Worm (Caenorhabditis elegans): Measurements from ENCODE around the gene Y105C5B.20.

Y105C5B.20 gene

DNA sequence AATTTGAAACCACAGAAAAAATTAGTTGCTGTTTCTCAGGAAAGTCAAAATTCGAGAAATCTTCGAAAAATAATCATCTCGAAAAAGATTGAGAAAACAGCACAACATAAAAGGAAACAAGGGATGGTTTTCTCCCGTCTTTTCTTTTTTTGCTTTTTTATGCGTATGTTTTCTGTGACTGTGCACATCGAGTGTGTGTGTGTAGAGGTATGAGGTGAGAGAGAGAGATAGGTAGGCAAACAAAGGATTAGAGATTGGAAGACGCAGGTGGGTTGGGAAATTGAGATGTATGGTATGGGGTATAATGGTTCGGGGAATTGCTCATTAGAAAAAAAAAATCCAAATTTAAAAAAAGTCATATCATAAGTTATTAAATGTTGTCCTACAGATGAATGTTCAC, 28.0 kb upstream of the Y105C5B.20 start:
- TF ChIP-seq nhr-2 (tag; optimal IDR thresholded peaks at IDR 0.05) (peak; percentile 35), elt-3 (tag; optimal IDR thresholded peaks at IDR 0.05) (no peak)

- TF ChIP-seq drap-1 (GFP tag; optimal IDR thresholded peaks at IDR 0.05) (no peak), unc-62 (GFP tag; optimal IDR thresholded peaks at IDR 0.05) (no peak)
Observed at ce11 chrIV:16015729-16016128, 21.3 kb upstream of the Y105C5B.20 start.

DNA sequence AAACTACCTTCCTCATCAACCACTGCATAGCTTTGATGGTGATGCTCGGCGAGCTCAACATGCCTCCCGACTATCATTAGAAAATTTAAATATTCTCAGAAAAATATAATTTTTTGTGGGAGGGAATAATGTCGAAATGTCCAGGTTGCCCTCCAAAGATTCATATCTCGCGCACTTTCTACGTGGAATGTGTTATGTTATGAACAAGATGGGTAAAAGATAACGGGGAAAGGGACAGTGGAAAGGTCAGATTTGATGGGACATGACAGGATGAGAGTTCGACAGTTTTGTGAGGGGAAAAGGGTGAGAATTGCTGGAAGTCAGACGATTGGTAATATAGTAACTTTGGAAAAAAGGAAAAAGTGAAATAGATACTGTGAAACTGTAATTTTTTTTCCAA, 11.9 kb upstream of the Y105C5B.20 start:
- TF ChIP-seq ztf-11 (tag; optimal IDR thresholded peaks at IDR 0.05) (no peak), M03D4.4 (tag; optimal IDR thresholded peaks at IDR 0.05) (no peak), elt-1 (tag; optimal IDR thresholded peaks at IDR 0.05; ENCODE audit: borderline replicate concordance, insufficient read depth) (peak; percentile 55), sem-2 (GFP tag; optimal IDR thresholded peaks at IDR 0.05) (no peak), snpc-4 (tag; optimal IDR thresholded peaks at IDR 0.05) (no peak), bed-3 (GFP tag; optimal IDR thresholded peaks at IDR 0.05) (no peak), nhr-2 (tag; optimal IDR thresholded peaks at IDR 0.05) (peak; percentile 84), unc-39 (tag; optimal IDR thresholded peaks at IDR 0.05) (no peak), unc-62 (GFP tag; optimal IDR thresholded peaks at IDR 0.05) (peak; percentile 49)

DNA sequence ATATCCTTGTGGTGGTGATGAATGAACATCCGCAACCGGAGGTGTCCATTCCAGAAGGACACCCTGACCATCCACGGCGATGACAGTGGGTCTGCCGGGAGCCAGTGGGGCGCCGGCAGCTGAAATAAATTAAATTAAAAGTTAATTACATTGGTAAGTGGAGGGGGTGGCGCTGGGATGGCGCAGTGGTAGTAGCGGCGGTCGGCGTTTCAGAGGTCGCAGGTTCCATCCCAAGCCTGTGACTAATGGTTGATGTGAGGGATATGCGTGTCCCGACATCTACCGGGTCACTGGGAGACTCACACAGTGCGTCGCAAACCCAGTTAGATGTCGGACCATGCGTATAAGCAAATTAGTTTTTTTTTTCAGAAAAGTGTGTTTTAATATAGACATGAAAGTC, 11.1 kb upstream of the Y105C5B.20 start:
- TF ChIP-seq cnd-1 (tag; optimal IDR thresholded peaks at IDR 0.05), result no peak
- no peak for TF ChIP-seq nhr-12 (tag; optimal IDR thresholded peaks at IDR 0.05)
- TF ChIP-seq sptf-1 (tag; optimal IDR thresholded peaks at IDR 0.05), result peak; percentile 11

DNA sequence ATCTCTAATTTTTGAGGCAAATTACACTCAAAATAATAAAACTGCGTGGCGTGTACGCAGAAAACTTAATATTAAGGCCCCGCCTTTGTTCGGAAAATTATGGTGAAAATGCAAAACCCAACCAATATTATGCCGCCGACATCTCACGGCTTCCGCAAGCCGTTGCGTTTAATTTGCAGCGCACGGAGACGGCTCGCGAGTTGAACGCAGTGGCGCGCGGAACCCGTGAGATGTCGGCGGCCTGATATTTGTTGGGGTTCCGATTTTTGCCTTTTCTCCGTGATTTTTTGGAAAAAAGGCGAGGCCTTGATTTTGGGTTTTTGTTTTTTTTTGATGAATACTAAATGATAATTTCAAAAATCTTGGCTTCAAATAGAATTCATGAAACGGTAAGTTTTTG, 6.7 kb upstream of the Y105C5B.20 start:
- no peak for TF ChIP-seq ceh-39 (tag; optimal IDR thresholded peaks at IDR 0.05)
- TF ChIP-seq sptf-1 (tag; optimal IDR thresholded peaks at IDR 0.05), result no peak
- TF ChIP-seq nhr-76 (tag; optimal IDR thresholded peaks at IDR 0.05), result no peak

- no peak for TF ChIP-seq zip-8 (tag; optimal IDR thresholded peaks at IDR 0.05)
Observed at ce11 chrIV:15999692-16000091, 5.3 kb upstream of the Y105C5B.20 start.

DNA sequence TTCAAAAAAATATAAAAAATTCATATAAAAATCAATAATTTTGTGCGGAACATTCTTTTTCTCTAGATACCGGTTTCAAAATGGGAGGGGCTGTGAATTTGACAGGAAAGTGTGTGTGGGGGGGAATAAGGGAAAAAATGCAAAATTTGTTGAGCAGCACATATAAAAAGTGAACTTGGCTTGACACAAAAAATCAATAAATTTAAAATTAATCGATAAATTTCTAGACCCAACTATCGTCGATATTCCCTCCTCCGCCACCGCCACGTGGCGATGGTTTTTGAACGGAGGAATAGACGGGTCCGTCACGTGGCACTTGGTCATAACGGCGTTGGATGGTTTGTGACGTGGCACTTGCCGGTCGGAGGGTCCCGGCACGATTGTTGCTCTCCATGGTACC, 3.5 kb upstream of the Y105C5B.20 start:
- TF ChIP-seq ceh-83 (GFP tag; optimal IDR thresholded peaks at IDR 0.05) (no peak), cnd-1 (tag; optimal IDR thresholded peaks at IDR 0.05) (no peak), tbx-8 (GFP tag; optimal IDR thresholded peaks at IDR 0.05) (no peak), mls-2 (tag; optimal IDR thresholded peaks at IDR 0.05) (no peak), ham-2 (GFP tag; optimal IDR thresholded peaks at IDR 0.05) (no peak), unc-62 (GFP tag; optimal IDR thresholded peaks at IDR 0.05) (no peak), M03D4.4 (tag; optimal IDR thresholded peaks at IDR 0.05) (no peak), mab-5 (tag; optimal IDR thresholded peaks at IDR 0.05) (no peak), pha-4 (tag; optimal IDR thresholded peaks at IDR 0.05) (no peak), lsy-2 (tag; optimal IDR thresholded peaks at IDR 0.05) (no peak), nhr-12 (tag; optimal IDR thresholded peaks at IDR 0.05) (no peak), elt-1 (tag; optimal IDR thresholded peaks at IDR 0.05; ENCODE audit: borderline replicate concordance, insufficient read depth) (no peak), elt-3 (tag; optimal IDR thresholded peaks at IDR 0.05) (no peak), lin-32 (GFP tag; optimal IDR thresholded peaks at IDR 0.05) (no peak), unc-120 (tag; optimal IDR thresholded peaks at IDR 0.05; ENCODE audit: poor library complexity, severe bottlenecking) (no peak)

ce11 chrIV:15991416-15991815, 3.0 kb downstream of the Y105C5B.20 start:
- no peak for TF ChIP-seq nhr-237 (tag; optimal IDR thresholded peaks at IDR 0.05)
- TF ChIP-seq ces-1 (GFP tag; optimal IDR thresholded peaks at IDR 0.05), result no peak
- TF ChIP-seq nhr-12 (tag; optimal IDR thresholded peaks at IDR 0.05), result no peak
- TF ChIP-seq ceh-83 (GFP tag; optimal IDR thresholded peaks at IDR 0.05), result no peak
- TF ChIP-seq flh-1 (GFP tag; optimal IDR thresholded peaks at IDR 0.05), result no peak
- TF ChIP-seq lin-32 (GFP tag; optimal IDR thresholded peaks at IDR 0.05), result no peak
- no peak for TF ChIP-seq cnd-1 (tag; optimal IDR thresholded peaks at IDR 0.05)
- no peak for TF ChIP-seq M03D4.4 (tag; optimal IDR thresholded peaks at IDR 0.05)
- no peak for TF ChIP-seq ham-2 (GFP tag; optimal IDR thresholded peaks at IDR 0.05)

Data from whole organism, mixed stage, embryonic.